Worm (Caenorhabditis elegans): Measurements from ENCODE around the gene F49H6.5.

DNA sequence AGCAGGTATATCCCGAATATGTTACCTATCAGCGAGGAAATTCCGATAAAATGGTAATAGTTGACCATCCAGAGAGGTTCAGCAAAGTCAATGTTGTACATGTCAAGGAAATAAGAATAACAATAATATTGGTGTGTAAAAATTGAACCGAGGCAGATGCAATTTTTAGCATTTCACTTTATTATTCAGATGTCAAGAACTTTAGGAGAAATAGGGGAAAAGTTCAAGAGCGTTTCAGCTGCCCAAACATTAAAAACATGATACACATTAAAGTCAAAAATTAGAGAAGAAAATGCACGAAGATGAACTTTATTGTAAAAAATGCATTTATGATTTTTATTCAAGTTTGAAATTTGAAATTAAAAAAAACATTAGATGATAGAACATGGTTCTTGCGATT, 14.7 kb upstream of the F49H6.5 start, which contains the start of gene sri-69:
- no peak for TF ChIP-seq F13H6.1 (tag; optimal IDR thresholded peaks at IDR 0.05)
- no peak for TF ChIP-seq ama-1 (optimal IDR thresholded peaks at IDR 0.05)
- TF ChIP-seq nhr-11 (tag; optimal IDR thresholded peaks at IDR 0.05) = no peak
- no peak for TF ChIP-seq ztf-11 (tag; optimal IDR thresholded peaks at IDR 0.05)
- no peak for TF ChIP-seq lin-11 (tag; optimal IDR thresholded peaks at IDR 0.05)
- TF ChIP-seq nhr-237 (tag; optimal IDR thresholded peaks at IDR 0.05) = no peak
- no peak for TF ChIP-seq ceh-82 (tag; optimal IDR thresholded peaks at IDR 0.05)
- no peak for TF ChIP-seq zag-1 (tag; optimal IDR thresholded peaks at IDR 0.05)
- no peak for TF ChIP-seq fos-1 (tag; optimal IDR thresholded peaks at IDR 0.05)
- no peak for TF ChIP-seq nhr-25 (tag; optimal IDR thresholded peaks at IDR 0.05)
- TF ChIP-seq nhr-23 (tag; optimal IDR thresholded peaks at IDR 0.05) = no peak
- no peak for TF ChIP-seq snpc-4 (tag; optimal IDR thresholded peaks at IDR 0.05)
- no peak for TF ChIP-seq lin-13 (GFP tag; optimal IDR thresholded peaks at IDR 0.05)
- TF ChIP-seq egl-27 (tag; optimal IDR thresholded peaks at IDR 0.05) = no peak
